Worm (Caenorhabditis elegans): ENCODE results near the gene ifa-3.

- no peak for TF ChIP-seq F49E8.2 (tag; optimal IDR thresholded peaks at IDR 0.05; ENCODE audit: insufficient read depth)
- peak; percentile 30 for TF ChIP-seq lin-54 (GFP tag; optimal IDR thresholded peaks at IDR 0.05)
- TF ChIP-seq snpc-1.3 (tag; optimal IDR thresholded peaks at IDR 0.05; ENCODE audit: insufficient read depth): peak; percentile 22
- TF ChIP-seq Y95B8A.8 (GFP tag; IDR thresholded peaks at IDR 0.05): no peak
- TF ChIP-seq unc-62 (GFP tag; optimal IDR thresholded peaks at IDR 0.05): no peak
These were observed 5.5 kb upstream of the ifa-3 start, which contains the start of gene sdc-1 for ce11 chrX:16275255-16275813.

Data from whole organism, young adult.